Worm (Caenorhabditis elegans): ENCODE results near the gene irk-2.

irk-2 gene

DNA sequence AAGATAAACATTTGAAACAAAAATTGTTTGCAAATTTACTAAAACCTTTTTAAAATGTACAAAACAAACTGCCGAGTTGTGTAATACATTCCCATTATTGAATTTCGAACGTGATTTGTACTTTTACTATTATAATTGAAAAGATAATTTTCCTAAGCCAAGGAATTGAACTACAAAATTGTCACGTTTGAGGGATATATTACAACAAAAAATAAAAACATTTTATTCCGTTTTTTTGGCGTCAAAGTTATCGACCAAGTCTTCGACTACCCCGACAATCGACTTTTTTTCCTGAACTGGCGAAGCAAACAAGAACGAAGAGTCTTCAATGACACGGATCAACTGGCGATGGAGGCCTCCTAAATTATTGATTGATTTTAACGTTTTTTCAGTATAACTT, 33.4 kb downstream of the irk-2 start, which contains the start of gene T19D7.7:
TSS of gene T19D7.7 (minus strand) at position 101 of the 400 bp plus-strand sequence.
- TF ChIP-seq ets-4 (GFP tag; optimal IDR thresholded peaks at IDR 0.05) (no peak), attf-5 (GFP tag; optimal IDR thresholded peaks at IDR 0.05) (no peak), ceh-27 (GFP tag; optimal IDR thresholded peaks at IDR 0.05) (no peak), cebp-1 (GFP tag; IDR thresholded peaks at IDR 0.05) (no peak), cebp-1 (tag; optimal IDR thresholded peaks at IDR 0.05) (no peak), tbp1 (GFP tag; optimal IDR thresholded peaks at IDR 0.05) (no peak), T26A5.8 (tag; optimal IDR thresholded peaks at IDR 0.05) (no peak), Y56A3A.18 (GFP tag; IDR thresholded peaks at IDR 0.05) (no peak), zim-3 (tag; optimal IDR thresholded peaks at IDR 0.05) (no peak), aptf-3 (GFP tag; IDR thresholded peaks at IDR 0.05) (no peak), egl-18 (GFP tag; IDR thresholded peaks at IDR 0.05) (no peak), hlh-12 (tag; optimal IDR thresholded peaks at IDR 0.05) (no peak), unc-62 (GFP tag; optimal IDR thresholded peaks at IDR 0.05) (no peak), B0336.3 (GFP tag; IDR thresholded peaks at IDR 0.05) (no peak), mcd-1 (GFP tag; IDR thresholded peaks at IDR 0.05) (no peak), madf-10 (tag; optimal IDR thresholded peaks at IDR 0.05) (no peak)

DNA sequence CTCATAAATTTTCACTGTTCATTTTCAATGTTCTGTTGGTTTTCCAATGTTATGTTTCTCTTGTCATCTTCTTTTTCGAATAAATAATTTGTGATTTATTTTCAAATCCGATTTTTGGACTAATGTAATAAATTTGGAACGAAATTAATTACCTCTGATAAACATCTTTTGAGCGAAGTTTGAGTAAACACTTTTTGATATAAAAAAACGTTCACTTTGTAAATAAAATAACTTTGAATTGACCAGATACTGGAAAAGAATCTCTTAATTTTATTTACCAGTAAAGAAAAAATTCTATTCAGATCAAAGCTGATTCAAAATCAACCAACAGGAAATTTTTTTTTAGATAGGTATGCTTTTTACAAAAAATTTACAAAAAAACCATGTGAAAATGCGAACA, 42.5 kb downstream of the irk-2 start, which contains the start of gene lgc-32:
TSS of gene lgc-32 (plus strand) at position 301 of the 400 bp plus-strand sequence.
- TF ChIP-seq T07F8.4 (tag; optimal IDR thresholded peaks at IDR 0.05) (no peak), snpc-3.4 (tag; optimal IDR thresholded peaks at IDR 0.05) (no peak), chd-7 (tag; optimal IDR thresholded peaks at IDR 0.05) (no peak), madf-8 (GFP tag; conservative IDR thresholded peaks at IDR 0.05) (no peak), B0261.1 (tag; optimal IDR thresholded peaks at IDR 0.05) (no peak)

DNA sequence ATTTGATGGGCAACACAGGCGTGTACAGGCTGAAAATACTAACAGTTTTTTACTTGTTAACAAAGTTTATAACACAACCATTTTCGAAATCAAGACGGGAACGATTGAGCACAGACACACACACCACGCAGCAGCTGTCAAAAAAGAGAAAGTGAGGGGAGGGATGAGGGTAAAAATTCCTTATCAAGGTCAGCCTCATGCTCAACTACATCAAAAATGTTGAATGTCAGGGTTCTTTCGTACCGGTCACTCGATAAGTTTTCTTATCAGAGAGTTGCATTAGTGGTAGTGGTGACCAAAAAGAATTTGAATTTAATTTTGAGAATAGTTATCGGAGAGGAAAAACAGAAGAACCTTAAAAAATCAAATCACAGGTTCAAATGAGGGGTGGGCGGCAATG, 43.7 kb downstream of the irk-2 start, which contains the start of gene T19D7.6:
TSS of gene T19D7.6 (minus strand) at position 198 of the 400 bp plus-strand sequence.
- TF ChIP-seq sptf-2 (GFP tag; optimal IDR thresholded peaks at IDR 0.05) (no peak), unc-62 (GFP tag; optimal IDR thresholded peaks at IDR 0.05) (peak; percentile 43), nhr-80 (tag; optimal IDR thresholded peaks at IDR 0.05) (peak; percentile 92)

DNA sequence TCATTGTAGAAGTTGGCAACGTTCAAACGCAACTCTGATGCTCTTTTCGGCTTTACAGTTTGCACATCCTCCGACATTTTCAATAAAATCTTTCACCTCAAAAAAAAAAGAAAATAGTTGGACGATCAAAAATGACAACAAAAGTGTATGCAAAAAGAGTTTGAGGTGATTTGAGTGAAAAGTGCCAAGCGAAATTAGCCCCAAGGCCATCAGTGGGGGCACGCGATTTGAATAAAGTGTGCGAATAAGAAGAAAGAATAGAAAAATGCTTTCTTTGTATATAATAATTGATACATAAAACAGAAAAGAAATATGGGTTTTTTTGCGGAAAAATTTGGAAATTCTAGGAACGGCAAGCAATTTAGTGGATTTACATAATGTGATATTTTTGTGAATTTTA, 48.2 kb downstream of the irk-2 start, which contains the start of gene T19D7.5:
TSS of gene T19D7.5 (minus strand) at position 101 of the 400 bp plus-strand sequence.
- TF ChIP-seq ceh-58 (GFP tag; IDR thresholded peaks at IDR 0.05) (no peak), dpff-1 (tag; optimal IDR thresholded peaks at IDR 0.05) (no peak), akir-1 (GFP tag; optimal IDR thresholded peaks at IDR 0.05) (no peak), zim-3 (tag; optimal IDR thresholded peaks at IDR 0.05) (no peak)

DNA sequence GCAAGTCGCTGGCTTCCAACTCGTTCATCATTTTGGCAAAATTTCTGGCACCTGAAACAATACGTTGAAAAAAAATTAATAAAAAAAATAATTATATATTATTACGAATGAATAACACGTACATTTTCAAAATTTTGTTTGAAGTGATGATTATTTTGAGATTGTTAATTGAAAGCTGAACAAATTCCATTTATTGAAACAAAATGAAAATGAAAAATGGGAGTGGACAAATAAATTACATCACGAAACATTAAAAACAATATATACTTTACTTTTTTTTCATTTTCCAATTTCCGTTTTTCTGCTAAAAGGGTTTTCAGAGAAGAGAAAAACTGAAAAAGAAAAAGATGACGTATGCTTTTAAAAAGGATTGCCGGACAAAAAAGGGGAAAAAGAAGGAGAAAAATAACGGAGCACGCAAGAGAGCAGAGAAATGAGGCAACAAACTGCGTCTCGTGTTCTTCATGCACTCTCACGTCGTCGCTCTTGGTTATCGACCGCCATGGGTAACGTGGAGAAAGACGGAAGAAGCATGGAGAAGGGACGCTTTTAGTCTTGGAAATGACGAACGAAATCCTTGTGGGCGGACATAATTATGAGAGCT, 52.5 kb downstream of the irk-2 start, which contains the start of gene rund-1:
TSS of gene rund-1 (minus strand) at position 51 of the 604 bp plus-strand sequence.
- TF ChIP-seq F23B12.7 (tag; optimal IDR thresholded peaks at IDR 0.05; ENCODE audit: insufficient read depth) (peak; percentile 23), mes-4 (tag; optimal IDR thresholded peaks at IDR 0.05) (no peak), nhr-80 (tag; optimal IDR thresholded peaks at IDR 0.05) (peak; percentile 38), K12H6.12 (tag; optimal IDR thresholded peaks at IDR 0.05) (peak; percentile 12), snpc-4 (GFP tag; optimal IDR thresholded peaks at IDR 0.05) (no peak), snpc-4 (tag; optimal IDR thresholded peaks at IDR 0.05) (peak in 2 of 4 experiments; percentile 42 to 72), lin-40 (tag; optimal IDR thresholded peaks at IDR 0.05) (peak; percentile 36)

All from whole organism, young adult.